Fruit fly (Drosophila melanogaster): ENCODE results near the gene CG31668.
A peak's percentile ranks its signal among the peaks of the same experiment; 100 is the strongest.

- TF ChIP-seq net (GFP tag; optimal IDR thresholded peaks at IDR 0.05) (peak; percentile 91), CG16779 (tag; optimal IDR thresholded peaks at IDR 0.05) (peak; percentile 91), Blimp-1 (GFP tag; optimal IDR thresholded peaks at IDR 0.05) (peak; percentile 36), CG32006 (GFP tag; optimal IDR thresholded peaks at IDR 0.05) (peak; percentile 99), CG9139 (GFP tag; optimal IDR thresholded peaks at IDR 0.05) (peak; percentile 65), fd85E (GFP tag; optimal IDR thresholded peaks at IDR 0.05) (peak; percentile 48)
Measured at dm6 chr2L:2201107-2201561, 4.8 kb downstream of the CG31668 start.
